Fruit fly (Drosophila melanogaster) whole organism, adult: ENCODE results near the gene colt.

Experiments used
- CG12768 ChIP-seq: fragments of 200-800 bp; sonication (Bioruptor generic); optimal IDR thresholded peaks from 2 replicates; lab custom pipeline; 2017; ENCODE audit warnings: missing biosample characterization, missing genetic modification characterization, mild to moderate bottlenecking, moderate library complexity, missing genetic modification reagents
- CG14711 ChIP-seq: fragments of 200-800 bp; sonication (Bioruptor generic); optimal IDR thresholded peaks from 2 replicates; lab custom pipeline; 2018; ENCODE audit warnings: missing biosample characterization, mild to moderate bottlenecking, missing genetic modification characterization, moderate library complexity
- CG1620 ChIP-seq: fragments of 200-800 bp; sonication (Bioruptor generic); optimal IDR thresholded peaks from 2 replicates; lab custom pipeline; 2016; ENCODE audit warnings: missing biosample characterization, missing genetic modification characterization
- CG5204 ChIP-seq: fragments of 200-800 bp; sonication (Bioruptor generic); optimal IDR thresholded peaks from 2 replicates; lab custom pipeline; 2016; ENCODE audit warnings: missing biosample characterization, missing genetic modification characterization
- Clk ChIP-seq: fragments of 200-800 bp; sonication (Bioruptor generic); optimal IDR thresholded peaks from 2 replicates; lab custom pipeline; 2017; ENCODE audit warnings: missing biosample characterization, missing genetic modification characterization
- Hr96 ChIP-seq: fragments of 200-800 bp; sonication (Bioruptor generic); optimal IDR thresholded peaks from 2 replicates; lab custom pipeline; 2016; ENCODE audit warnings: missing biosample characterization, missing genetic modification characterization
- Mnt ChIP-seq: fragments of 200-800 bp; sonication (Bioruptor generic); optimal IDR thresholded peaks from 2 replicates; lab custom pipeline; 2016; ENCODE audit warnings: missing biosample characterization, mild to moderate bottlenecking, missing genetic modification characterization
- cic ChIP-seq: fragments of 200-800 bp; sonication (Bioruptor generic); optimal IDR thresholded peaks from 2 replicates; lab custom pipeline; 2017; ENCODE audit warnings: missing biosample characterization, mild to moderate bottlenecking, missing genetic modification characterization, moderate library complexity
- tj ChIP-seq: fragments of 200-800 bp; sonication (Bioruptor generic); optimal IDR thresholded peaks from 3 replicates; lab custom pipeline; 2017; ENCODE audit warnings: missing biosample characterization, mild to moderate bottlenecking, missing genetic modification characterization, moderate library complexity
- toe ChIP-seq: fragments of 200-800 bp; sonication (Bioruptor generic); optimal IDR thresholded peaks from 2 replicates; lab custom pipeline; 2016; ENCODE audit warnings: missing biosample characterization, missing genetic modification characterization

DNA sequence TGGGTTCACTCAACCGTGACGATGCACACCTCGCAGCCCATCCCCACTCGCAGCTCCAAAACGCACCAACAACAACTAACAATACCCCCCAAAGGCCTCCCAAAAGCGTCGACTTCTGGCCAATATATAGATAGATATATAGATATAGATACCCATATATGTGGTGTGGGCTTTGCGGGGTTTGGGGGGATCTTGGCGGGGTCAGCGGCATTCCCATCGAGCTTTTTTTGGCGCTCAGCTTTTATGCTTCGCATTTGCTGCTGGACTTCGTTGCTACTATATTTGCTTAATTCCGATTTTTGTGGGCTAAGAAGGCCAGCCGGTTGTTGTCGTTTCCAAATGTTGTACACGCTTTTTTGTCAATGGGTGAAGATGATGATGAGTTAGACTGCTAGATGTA, 42.5 kb downstream of the colt start:
- TF ChIP-seq cic (GFP tag; lab: Kevin White, UChicago) (no peak), Mnt (GFP tag; lab: Kevin White, UChicago) (no peak), Clk (no peak), CG5204 (GFP tag; lab: Kevin White, UChicago) (no peak), Hr96 (GFP tag; lab: Kevin White, UChicago) (no peak), CG14711 (no peak), CG1620 (GFP tag; lab: Kevin White, UChicago) (no peak), toe (no peak), CG12768 (GFP tag; lab: Kevin White, UChicago) (no peak), tj (GFP tag; lab: Kevin White, UChicago) (no peak)
